Fruit fly (Drosophila melanogaster) whole organism, wandering third instar larva: ENCODE data around the gene CG6015.

Experiments used
- Abd-B ChIP-seq: fragments of >200 bp; optimal IDR thresholded peaks from 2 replicates; lab custom pipeline; 2017; ENCODE audit warnings: missing biosample characterization, missing genetic modification characterization
- CG32264 ChIP-seq: fragments of 200-800 bp; sonication (Bioruptor generic); optimal IDR thresholded peaks from 2 replicates; lab custom pipeline; 2016; ENCODE audit warnings: missing biosample characterization, missing genetic modification characterization
- CG9705 ChIP-seq: fragments of 200-800 bp; sonication (Bioruptor generic); optimal IDR thresholded peaks from 2 replicates; lab custom pipeline; 2018; ENCODE audit warnings: missing biosample characterization, mild to moderate bottlenecking, missing genetic modification characterization
- CrebA ChIP-seq: fragments of 200-800 bp; sonication (Bioruptor generic); optimal IDR thresholded peaks from 2 replicates; lab custom pipeline; 2016; ENCODE audit warnings: missing biosample characterization, mild to moderate bottlenecking, missing genetic modification characterization, borderline replicate concordance
- Dfd ChIP-seq: fragments of >200 bp; optimal IDR thresholded peaks from 2 replicates; lab custom pipeline; 2017; ENCODE audit warnings: missing biosample characterization, missing genetic modification characterization
- Dif ChIP-seq: fragments of 200-275, 200-300 bp; sonication (Bioruptor generic); optimal IDR thresholded peaks from 2 replicates; lab custom pipeline; 2018; ENCODE audit warnings: missing biosample characterization, missing genetic modification characterization; ENCODE audit not compliant: partially characterized antibody
- GATAd ChIP-seq: sonication (Bioruptor generic); optimal IDR thresholded peaks from 2 replicates; lab custom pipeline; 2016; ENCODE audit warnings: missing biosample characterization, missing genetic modification characterization
- HLH106 ChIP-seq: fragments of 200-800 bp; optimal IDR thresholded peaks from 3 replicates; lab custom pipeline; 2019; ENCODE audit warnings: missing biosample characterization, mild to moderate bottlenecking, missing genetic modification characterization, moderate library complexity
- Hnf4 ChIP-seq: fragments of 200-800 bp; sonication (Bioruptor generic); optimal IDR thresholded peaks from 2 replicates; lab custom pipeline; 2016; ENCODE audit warnings: missing biosample characterization, mild to moderate bottlenecking, missing genetic modification characterization
- Hr78 ChIP-seq: fragments of >200 bp; optimal IDR thresholded peaks from 2 replicates; lab custom pipeline; 2017; ENCODE audit warnings: missing biosample characterization, missing genetic modification characterization
- Hr83 ChIP-seq: fragments of 200-300 bp; sonication (Bioruptor generic); optimal IDR thresholded peaks from 2 replicates; lab custom pipeline; 2016; ENCODE audit warnings: missing biosample characterization, mild to moderate bottlenecking, missing genetic modification characterization, moderate library complexity; ENCODE audit not compliant: poor library complexity, severe bottlenecking
- Jra ChIP-seq: sonication (Bioruptor generic); optimal IDR thresholded peaks from 2 replicates; lab custom pipeline; 2016; ENCODE audit warnings: missing biosample characterization, missing genetic modification characterization
- Mio ChIP-seq: sonication (Bioruptor generic); optimal IDR thresholded peaks from 2 replicates; lab custom pipeline; 2016; ENCODE audit warnings: missing biosample characterization, missing genetic modification characterization
- Myc ChIP-seq: fragments of >200 bp; optimal IDR thresholded peaks from 2 replicates; lab custom pipeline; 2017
- N ChIP-seq: fragments of >200 bp; optimal IDR thresholded peaks from 2 replicates; lab custom pipeline; 2018; ENCODE audit warnings: missing biosample characterization, missing external identifiers, missing genetic modification characterization
- OdsH ChIP-seq: fragments of 200-800 bp; sonication (Bioruptor generic); optimal IDR thresholded peaks from 2 replicates; lab custom pipeline; 2016; ENCODE audit warnings: missing biosample characterization, mild to moderate bottlenecking, missing genetic modification characterization
- Rel ChIP-seq, 2 experiments: fragments of 200-800 bp; sonication (Bioruptor generic) in 1 of 2; optimal IDR thresholded peaks; 2 replicates in 1 of 2; 3 replicates in 1 of 2; lab custom pipeline; 2016 to 2019; ENCODE audit warnings: mild to moderate bottlenecking in 2 of 2, missing biosample characterization in 2 of 2, missing genetic modification characterization in 2 of 2, moderate library complexity in 1 of 2
- Sp1 ChIP-seq: fragments of 200-800 bp; sonication (Bioruptor generic); optimal IDR thresholded peaks from 3 replicates; lab custom pipeline; 2019; ENCODE audit warnings: missing biosample characterization, mild to moderate bottlenecking, missing genetic modification characterization, moderate library complexity
- Vsx2 ChIP-seq: fragments of 200-300, 225-300 bp; sonication (Bioruptor generic); optimal IDR thresholded peaks from 2 replicates; lab custom pipeline; 2018; ENCODE audit warnings: missing biosample characterization, missing genetic modification characterization; ENCODE audit not compliant: partially characterized antibody
- br ChIP-seq: fragments of 200-800 bp; sonication (Bioruptor generic); optimal IDR thresholded peaks from 2 replicates; lab custom pipeline; 2016; ENCODE audit warnings: missing biosample characterization, missing genetic modification characterization
- brk ChIP-seq: fragments of 200-800 bp; sonication (Bioruptor generic); optimal IDR thresholded peaks from 2 replicates; lab custom pipeline; 2016; ENCODE audit warnings: missing biosample characterization, mild to moderate bottlenecking, missing genetic modification characterization
- dl ChIP-seq, 2 experiments: fragments of 175-275, 200-275 bp in 1 of 2; fragments of 200-275 bp in 1 of 2; sonication (Bioruptor generic); optimal IDR thresholded peaks; lab custom pipeline; 2018; ENCODE audit warnings: mild to moderate bottlenecking in 2 of 2, missing biosample characterization in 2 of 2, missing genetic modification characterization in 2 of 2, moderate library complexity in 2 of 2; ENCODE audit not compliant: partially characterized antibody in 2 of 2, insufficient read depth in 1 of 2
- dmrt93B ChIP-seq: fragments of 200-800 bp; sonication (Bioruptor generic); optimal IDR thresholded peaks from 2 replicates; lab custom pipeline; 2018; ENCODE audit warnings: missing biosample characterization, mild to moderate bottlenecking, missing genetic modification characterization
- dsf ChIP-seq: sonication (Bioruptor generic); optimal IDR thresholded peaks from 2 replicates; lab custom pipeline; 2016; ENCODE audit warnings: missing biosample characterization, missing genetic modification characterization, borderline replicate concordance
- ey ChIP-seq: fragments of 200-800 bp; sonication (Bioruptor generic); optimal IDR thresholded peaks from 2 replicates; lab custom pipeline; 2016; ENCODE audit warnings: missing biosample characterization, missing genetic modification characterization
- foxo ChIP-seq, 2 experiments: fragments of 200-800 bp; sonication (Bioruptor generic); optimal IDR thresholded peaks; 2 replicates in 1 of 2; 3 replicates in 1 of 2; lab custom pipeline; 2016 to 2017; ENCODE audit warnings: missing biosample characterization in 2 of 2, missing genetic modification characterization in 2 of 2
- fru ChIP-seq: fragments of 200-800 bp; sonication (Bioruptor generic); optimal IDR thresholded peaks from 3 replicates; lab custom pipeline; 2016; ENCODE audit warnings: missing biosample characterization, mild to moderate bottlenecking, missing genetic modification characterization
- h ChIP-seq: fragments of 200-800 bp; sonication (Bioruptor generic); optimal IDR thresholded peaks from 3 replicates; lab custom pipeline; 2016; ENCODE audit warnings: missing biosample characterization, mild to moderate bottlenecking, missing genetic modification characterization
- jim ChIP-seq: fragments of 175-275, 200-325 bp; sonication (Bioruptor generic); optimal IDR thresholded peaks from 2 replicates; lab custom pipeline; 2016; ENCODE audit warnings: missing biosample characterization, mild to moderate bottlenecking, missing genetic modification characterization
- lola ChIP-seq: fragments of >200 bp; optimal IDR thresholded peaks from 2 replicates; lab custom pipeline; 2017; ENCODE audit warnings: missing biosample characterization, missing genetic modification characterization
- pan ChIP-seq: fragments of >200 bp; optimal IDR thresholded peaks from 2 replicates; lab custom pipeline; 2017
- psq ChIP-seq: fragments of 200-800 bp; sonication (Bioruptor generic); optimal IDR thresholded peaks from 3 replicates; lab custom pipeline; 2017; ENCODE audit warnings: missing biosample characterization, mild to moderate bottlenecking, missing genetic modification characterization, moderate library complexity
- rgr ChIP-seq: fragments of 200-800 bp; sonication (Bioruptor generic); optimal IDR thresholded peaks from 3 replicates; lab custom pipeline; 2016; ENCODE audit warnings: missing biosample characterization, mild to moderate bottlenecking, missing genetic modification characterization
- sage ChIP-seq: fragments of 200-800 bp; sonication (Bioruptor generic); optimal IDR thresholded peaks from 2 replicates; lab custom pipeline; 2016; ENCODE audit warnings: missing biosample characterization, mild to moderate bottlenecking, missing genetic modification characterization
- sv ChIP-seq: fragments of 200-800 bp; sonication (Bioruptor generic); optimal IDR thresholded peaks from 3 replicates; lab custom pipeline; 2016; ENCODE audit warnings: missing biosample characterization, missing genetic modification characterization
- tai ChIP-seq: sonication (Bioruptor generic); optimal IDR thresholded peaks from 2 replicates; lab custom pipeline; 2016; ENCODE audit warnings: missing biosample characterization, missing genetic modification characterization
- usp ChIP-seq: fragments of >200 bp; optimal IDR thresholded peaks from 2 replicates; lab custom pipeline; 2017; ENCODE audit warnings: missing biosample characterization, missing genetic modification characterization
- woc ChIP-seq: sonication (Bioruptor generic); optimal IDR thresholded peaks from 2 replicates; lab custom pipeline; 2016; ENCODE audit warnings: missing biosample characterization, mild to moderate bottlenecking, missing genetic modification characterization

CG6015 gene

dm6 chr3R:22046723-22047122 lies 12.6 kb upstream of the CG6015 start:
- no peak for TF ChIP-seq Hr83 (GFP tag; lab: Kevin White, UChicago)
- TF ChIP-seq ey = no peak
- no peak for TF ChIP-seq OdsH (GFP tag; lab: Kevin White, UChicago)
- no peak for TF ChIP-seq rgr
- TF ChIP-seq Sp1 (GFP tag; lab: Kevin White, UChicago) = no peak
- no peak for TF ChIP-seq woc
- TF ChIP-seq Abd-B (GFP tag; lab: Kevin White, UChicago) = no peak

- TF ChIP-seq ey (peak; percentile 11), fru (peak; percentile 31), CrebA (GFP tag; lab: Kevin White, UChicago) (no peak), Myc (lab: Kevin White, UChicago) (no peak), h (GFP tag; lab: Kevin White, UChicago) (peak; percentile 0), OdsH (GFP tag; lab: Kevin White, UChicago) (peak; percentile 27), HLH106 (tag; lab: Kevin White, UChicago) (peak; percentile 24)
- TF ChIP-seq, all 38 proteins: peak for 5
Observed at dm6 chr3R:22046231-22046630, 12.1 kb upstream of the CG6015 start.

dm6 chr3R:22044443-22044970 lies 10.4 kb upstream of the CG6015 start:
- no peak for TF ChIP-seq CG9705
- TF ChIP-seq dmrt93B (GFP tag; lab: Kevin White, UChicago) = no peak
- TF ChIP-seq Mio (GFP tag; lab: Kevin White, UChicago) = no peak
- no peak for TF ChIP-seq h (GFP tag; lab: Kevin White, UChicago)
- TF ChIP-seq ey = no peak
- no peak for TF ChIP-seq sage (GFP tag; lab: Kevin White, UChicago)
- no peak for TF ChIP-seq br
- no peak for TF ChIP-seq Hr78 (GFP tag; lab: Kevin White, UChicago)
- no peak for TF ChIP-seq rgr
- no peak for TF ChIP-seq lola (GFP tag; lab: Kevin White, UChicago)
- no peak for TF ChIP-seq Vsx2 (GFP tag; lab: Kevin White, UChicago)
- TF ChIP-seq woc = no peak
- TF ChIP-seq foxo (GFP tag; optimal IDR thresholded peaks at IDR 0.05; lab: Kevin White, UChicago) = no peak
- no peak for TF ChIP-seq fru
- no peak for TF ChIP-seq tai (GFP tag; lab: Kevin White, UChicago)
- no peak for TF ChIP-seq CG32264
- no peak for TF ChIP-seq CrebA (GFP tag; lab: Kevin White, UChicago)
- no peak for TF ChIP-seq GATAd (GFP tag; lab: Kevin White, UChicago)
- TF ChIP-seq Rel (GFP tag; optimal IDR thresholded peaks at IDR 0.05; lab: Kevin White, UChicago) = no peak
- TF ChIP-seq Rel (tag; optimal IDR thresholded peaks at IDR 0.05; lab: Kevin White, UChicago) = no peak

- TF ChIP-seq dl (GFP tag; optimal IDR thresholded peaks at IDR 0.05; lab: Kevin White, UChicago; ENCODE audit: insufficient read depth in 1 of 2, partially characterized antibody in 2 of 2) = peak; percentile 51 to 57
- TF ChIP-seq br = peak; percentile 3
- peak; percentile 56 for TF ChIP-seq Dif (GFP tag; lab: Kevin White, UChicago)
- no peak for TF ChIP-seq brk (GFP tag; lab: Kevin White, UChicago)
- TF ChIP-seq h (GFP tag; lab: Kevin White, UChicago) = peak; percentile 43
- TF ChIP-seq usp (GFP tag; lab: Kevin White, UChicago) = no peak
- peak; percentile 31 for TF ChIP-seq Hr83 (GFP tag; lab: Kevin White, UChicago)
- TF ChIP-seq Hr78 (GFP tag; lab: Kevin White, UChicago) = no peak
- no peak for TF ChIP-seq CG9705
- TF ChIP-seq dmrt93B (GFP tag; lab: Kevin White, UChicago) = no peak
- peak; percentile 83 for TF ChIP-seq jim (GFP tag; lab: Kevin White, UChicago)
- peak; percentile 61 for TF ChIP-seq sage (GFP tag; lab: Kevin White, UChicago)
- no peak for TF ChIP-seq pan
- no peak for TF ChIP-seq Dfd (GFP tag; lab: Kevin White, UChicago)
- TF ChIP-seq CG32264 = no peak
- no peak for TF ChIP-seq Vsx2 (GFP tag; lab: Kevin White, UChicago)
- TF ChIP-seq foxo (GFP tag; optimal IDR thresholded peaks at IDR 0.05; lab: Kevin White, UChicago) = peak in 1 of 2 experiments; percentile 10
- TF ChIP-seq N (GFP tag; lab: Kevin White, UChicago) = no peak
- no peak for TF ChIP-seq Myc (lab: Kevin White, UChicago)
- TF ChIP-seq rgr = peak; percentile 21
- TF ChIP-seq psq (GFP tag; lab: Kevin White, UChicago) = peak; percentile 99
- TF ChIP-seq lola (GFP tag; lab: Kevin White, UChicago) = no peak
- TF ChIP-seq dsf (GFP tag; lab: Kevin White, UChicago) = no peak
- peak; percentile 71 for TF ChIP-seq fru
- TF ChIP-seq GATAd (GFP tag; lab: Kevin White, UChicago) = no peak
- peak; percentile 41 for TF ChIP-seq Hnf4 (GFP tag; lab: Kevin White, UChicago)
- peak; percentile 66 for TF ChIP-seq tai (GFP tag; lab: Kevin White, UChicago)
- TF ChIP-seq ey = no peak
- TF ChIP-seq Jra = peak; percentile 59
- no peak for TF ChIP-seq sv (GFP tag; lab: Kevin White, UChicago)
- no peak for TF ChIP-seq OdsH (GFP tag; lab: Kevin White, UChicago)
- TF ChIP-seq Mio (GFP tag; lab: Kevin White, UChicago) = no peak
- no peak for TF ChIP-seq Sp1 (GFP tag; lab: Kevin White, UChicago)
- TF ChIP-seq Abd-B (GFP tag; lab: Kevin White, UChicago) = no peak
- no peak for TF ChIP-seq HLH106 (tag; lab: Kevin White, UChicago)
- peak; percentile 15 for TF ChIP-seq woc
Observed at dm6 chr3R:22043748-22044402, 9.8 kb upstream of the CG6015 start.
